1 fruit fly cellular context compared by ENCODE assay signal in genomic region chrX:14749086-14749874, dm6.
TF ChIP-seq lines count a peak whose summit lies in the region.

Gene NetB (minus strand): TSS chrX:14749376.

TF ChIP-seq in whole organism, embryonic, 481 proteins besides CTCF, POLR2A, EP300 and RAD21 (continued from another document):
- TF ChIP-seq Ptx1 (GFP tag; IDR thresholded peaks at IDR 0.05; lab: Robert Waterston, UW) (no peak), CG5245 (GFP tag; optimal IDR thresholded peaks at IDR 0.05; lab: Kevin White, UChicago) (no peak), so (GFP tag; IDR thresholded peaks at IDR 0.05; lab: Robert Waterston, UW) (no peak), BtbVII (GFP tag; optimal IDR thresholded peaks at IDR 0.05; lab: Kevin White, UChicago) (no peak), peb (GFP tag; IDR thresholded peaks at IDR 0.05; lab: Robert Waterston, UW) (no peak), CG2199 (GFP tag; IDR thresholded peaks at IDR 0.05; lab: Robert Waterston, UW) (peak; percentile 85; the same call in 2 of the 3 replicates), Dll (GFP tag; IDR thresholded peaks at IDR 0.05; lab: Robert Waterston, UW; ENCODE audit: partially characterized antibody) (no peak), chm (GFP tag; IDR thresholded peaks at IDR 0.05; lab: Robert Waterston, UW) (peak; percentile 19; the same call in 1 of the 2 replicates), B-H1 (GFP tag; IDR thresholded peaks at IDR 0.05; lab: Robert Waterston, UW) (no peak), CG1603 (tag; optimal IDR thresholded peaks at IDR 0.05; lab: Kevin White, UChicago) (peak; percentile 2), CG12299 (tag; optimal IDR thresholded peaks at IDR 0.05; lab: Kevin White, UChicago) (no peak), tna (GFP tag; IDR thresholded peaks at IDR 0.05; lab: Robert Waterston, UW; ENCODE audit: partially characterized antibody) (0 out of 2 replicates have a peak, but pooled peaks have one; percentile 12), pita (GFP tag; optimal IDR thresholded peaks at IDR 0.05; lab: Kevin White, UChicago) (no peak), CG4730 (GFP tag; IDR thresholded peaks at IDR 0.05; lab: Robert Waterston, UW) (no peak), Scr (GFP tag; IDR thresholded peaks at IDR 0.05; lab: Robert Waterston, UW; ENCODE audit: partially characterized antibody) (peak; percentile 29), CG17385 (GFP tag; optimal IDR thresholded peaks at IDR 0.05; lab: Kevin White, UChicago) (peak; percentile 2), CG11504 (tag; optimal IDR thresholded peaks at IDR 0.05; lab: Kevin White, UChicago) (peak; percentile 100), Bgb (GFP tag; IDR thresholded peaks at IDR 0.05; lab: Robert Waterston, UW; ENCODE audit: partially characterized antibody) (0 out of 2 replicates have a peak, but pooled peaks have one; percentile 19), her (GFP tag; optimal IDR thresholded peaks at IDR 0.05; lab: Kevin White, UChicago) (peak; percentile 11), Fer3 (tag; optimal IDR thresholded peaks at IDR 0.05; lab: Kevin White, UChicago) (no peak), CG11398 (GFP tag; optimal IDR thresholded peaks at IDR 0.05; lab: Kevin White, UChicago) (no peak), Gsc (GFP tag; IDR thresholded peaks at IDR 0.05; lab: Robert Waterston, UW) (no peak), row (GFP tag; IDR thresholded peaks at IDR 0.05; lab: Robert Waterston, UW) (no peak), CG13624 (GFP tag; optimal IDR thresholded peaks at IDR 0.05; lab: Kevin White, UChicago) (peak; percentile 41), Side (GFP tag; optimal IDR thresholded peaks at IDR 0.05; lab: Kevin White, UChicago) (peak; percentile 28), CG1832 (GFP tag; optimal IDR thresholded peaks at IDR 0.05; lab: Kevin White, UChicago) (peak; percentile 56), Med (GFP tag; lab: Kevin White, UChicago) (peak; percentile 78), tin (GFP tag; optimal IDR thresholded peaks at IDR 0.05; lab: Kevin White, UChicago) (no peak), z (GFP tag; IDR thresholded peaks at IDR 0.05; lab: Robert Waterston, UW) (peak; percentile 62; the same call in 1 of the 3 replicates), CG13287 (GFP tag; IDR thresholded peaks at IDR 0.05; lab: Robert Waterston, UW; ENCODE audit: partially characterized antibody) (peak; percentile 26; the same call in 1 of the 2 replicates), wek (GFP tag; optimal IDR thresholded peaks at IDR 0.05; lab: Kevin White, UChicago) (peak; percentile 34), gem (tag; optimal IDR thresholded peaks at IDR 0.05; lab: Kevin White, UChicago) (peak; percentile 1), ci (GFP tag; IDR thresholded peaks at IDR 0.05; lab: Robert Waterston, UW) (peak; percentile 75), CG31388 (GFP tag; optimal IDR thresholded peaks at IDR 0.05; lab: Kevin White, UChicago) (no peak), Trl (optimal IDR thresholded peaks at IDR 0.05; lab: Kevin White, UChicago) (peak; percentile 36 to 37), Trl (GFP tag; optimal IDR thresholded peaks at IDR 0.05; lab: Kevin White, UChicago) (peak; percentile 25), HLH4C (GFP tag; IDR thresholded peaks at IDR 0.05; lab: Robert Waterston, UW; ENCODE audit: partially characterized antibody) (0 out of 3 replicates have a peak, but pooled peaks have one; percentile 27), klu (GFP tag; IDR thresholded peaks at IDR 0.05; lab: Robert Waterston, UW) (no peak), cg (GFP tag; optimal IDR thresholded peaks at IDR 0.05; lab: Kevin White, UChicago) (peak; percentile 23), Nf-YC (tag; optimal IDR thresholded peaks at IDR 0.05; lab: Kevin White, UChicago) (peak; percentile 18), CG32772 (GFP tag; IDR thresholded peaks at IDR 0.05; lab: Robert Waterston, UW) (peak; percentile 46), mld (GFP tag; IDR thresholded peaks at IDR 0.05; lab: Robert Waterston, UW; ENCODE audit: partially characterized antibody) (peak; percentile 8; the same call in 1 of the 3 replicates), CG15601 (tag; optimal IDR thresholded peaks at IDR 0.05; lab: Kevin White, UChicago) (peak; percentile 41), CG12769 (tag; optimal IDR thresholded peaks at IDR 0.05; lab: Kevin White, UChicago) (peak; percentile 24), E2f2 (GFP tag; IDR thresholded peaks at IDR 0.05; lab: Robert Waterston, UW) (no peak), Opbp (GFP tag; IDR thresholded peaks at IDR 0.05; lab: Robert Waterston, UW; ENCODE audit: partially characterized antibody) (0 out of 3 replicates have a peak, but pooled peaks have one; percentile 23), sens (GFP tag; lab: Kevin White, UChicago) (peak; percentile 46), nmo (GFP tag; optimal IDR thresholded peaks at IDR 0.05; lab: Kevin White, UChicago) (no peak), abd-A (tag; optimal IDR thresholded peaks at IDR 0.05; lab: Kevin White, UChicago) (peak; percentile 42)
